Fruit fly (Drosophila melanogaster): Measurements from ENCODE around the gene Ref1.

Ref1 gene

DNA sequence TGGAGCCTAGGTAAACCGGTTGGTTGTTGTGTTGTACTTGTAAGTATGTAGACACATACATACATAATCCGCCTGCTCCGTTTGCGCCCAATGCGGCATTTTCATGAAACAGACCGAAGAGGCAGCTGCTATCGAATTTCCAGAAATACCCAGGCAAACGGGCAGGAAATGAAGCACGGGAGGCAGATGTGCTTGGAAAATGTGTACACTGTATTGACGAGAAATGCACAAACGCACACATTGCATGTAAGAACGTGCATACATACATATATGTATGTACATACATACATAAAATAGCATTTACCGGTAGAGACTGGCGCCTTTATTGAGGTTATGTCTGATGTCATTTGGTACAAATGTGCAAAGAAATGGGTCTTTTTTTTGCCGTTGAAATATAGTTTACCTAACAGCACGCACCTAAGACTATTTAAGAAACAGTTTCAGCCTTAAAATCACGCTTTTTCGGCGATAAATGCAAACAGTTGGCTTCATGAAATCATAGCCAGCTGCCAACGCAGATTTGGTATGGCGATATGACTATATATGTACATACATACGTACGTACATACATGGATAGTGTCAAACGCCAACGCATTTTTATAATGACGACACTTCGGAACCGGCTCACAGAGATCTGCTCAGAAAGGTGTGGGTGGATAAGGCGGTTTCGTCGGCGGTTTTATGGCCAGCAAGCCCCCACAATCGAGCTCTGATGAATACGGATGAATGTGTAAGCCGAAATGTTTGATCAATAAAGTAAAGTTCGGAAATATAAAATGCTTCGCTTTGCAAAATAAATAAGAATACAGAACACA is 9.5 kb upstream of the Ref1 start:
- no peak for TF ChIP-seq Crg-1 (GFP tag; optimal IDR thresholded peaks at IDR 0.05)
- no peak for TF ChIP-seq CG7045 (GFP tag; optimal IDR thresholded peaks at IDR 0.05)
- no peak for TF ChIP-seq Hr96 (GFP tag; optimal IDR thresholded peaks at IDR 0.05)
- no peak for TF ChIP-seq CG33017 (tag; optimal IDR thresholded peaks at IDR 0.05)
- peak; percentile 92 for TF ChIP-seq kay (GFP tag; ENCODE audit: borderline replicate concordance)
- TF ChIP-seq ovo (GFP tag; optimal IDR thresholded peaks at IDR 0.05), result no peak
- TF ChIP-seq bab1 (GFP tag; optimal IDR thresholded peaks at IDR 0.05), result no peak
- TF ChIP-seq CG12768 (GFP tag; optimal IDR thresholded peaks at IDR 0.05), result no peak
- no peak for TF ChIP-seq cnc (optimal IDR thresholded peaks at IDR 0.05)

dm6 chr3R:7088837-7089361 is 8.7 kb upstream of the Ref1 start:
- TF ChIP-seq ovo (GFP tag; optimal IDR thresholded peaks at IDR 0.05) (peak; percentile 3), pad (GFP tag; optimal IDR thresholded peaks at IDR 0.05) (no peak)

- no peak for TF ChIP-seq toe (GFP tag; optimal IDR thresholded peaks at IDR 0.05)
- no peak for TF ChIP-seq cnc (optimal IDR thresholded peaks at IDR 0.05)
- no peak for TF ChIP-seq pad (GFP tag; optimal IDR thresholded peaks at IDR 0.05)
- TF ChIP-seq CG14711 (tag; optimal IDR thresholded peaks at IDR 0.05), result no peak
- TF ChIP-seq Mnt (GFP tag; optimal IDR thresholded peaks at IDR 0.05), result no peak
- no peak for TF ChIP-seq CG7101 (tag; optimal IDR thresholded peaks at IDR 0.05)
- TF ChIP-seq ovo (GFP tag; optimal IDR thresholded peaks at IDR 0.05), result no peak
- no peak for TF ChIP-seq CG12768 (GFP tag; optimal IDR thresholded peaks at IDR 0.05)
- no peak for TF ChIP-seq Crg-1 (GFP tag; optimal IDR thresholded peaks at IDR 0.05)
Observed at dm6 chr3R:7087904-7088303, 7.7 kb upstream of the Ref1 start.

- no peak for TF ChIP-seq CG14711 (tag; optimal IDR thresholded peaks at IDR 0.05)
- TF ChIP-seq CG7045 (GFP tag; optimal IDR thresholded peaks at IDR 0.05), result no peak
- no peak for TF ChIP-seq cic (GFP tag; optimal IDR thresholded peaks at IDR 0.05)
- TF ChIP-seq bab1 (GFP tag; optimal IDR thresholded peaks at IDR 0.05), result no peak
Observed at dm6 chr3R:7087201-7087505, 7.0 kb upstream of the Ref1 start.

DNA sequence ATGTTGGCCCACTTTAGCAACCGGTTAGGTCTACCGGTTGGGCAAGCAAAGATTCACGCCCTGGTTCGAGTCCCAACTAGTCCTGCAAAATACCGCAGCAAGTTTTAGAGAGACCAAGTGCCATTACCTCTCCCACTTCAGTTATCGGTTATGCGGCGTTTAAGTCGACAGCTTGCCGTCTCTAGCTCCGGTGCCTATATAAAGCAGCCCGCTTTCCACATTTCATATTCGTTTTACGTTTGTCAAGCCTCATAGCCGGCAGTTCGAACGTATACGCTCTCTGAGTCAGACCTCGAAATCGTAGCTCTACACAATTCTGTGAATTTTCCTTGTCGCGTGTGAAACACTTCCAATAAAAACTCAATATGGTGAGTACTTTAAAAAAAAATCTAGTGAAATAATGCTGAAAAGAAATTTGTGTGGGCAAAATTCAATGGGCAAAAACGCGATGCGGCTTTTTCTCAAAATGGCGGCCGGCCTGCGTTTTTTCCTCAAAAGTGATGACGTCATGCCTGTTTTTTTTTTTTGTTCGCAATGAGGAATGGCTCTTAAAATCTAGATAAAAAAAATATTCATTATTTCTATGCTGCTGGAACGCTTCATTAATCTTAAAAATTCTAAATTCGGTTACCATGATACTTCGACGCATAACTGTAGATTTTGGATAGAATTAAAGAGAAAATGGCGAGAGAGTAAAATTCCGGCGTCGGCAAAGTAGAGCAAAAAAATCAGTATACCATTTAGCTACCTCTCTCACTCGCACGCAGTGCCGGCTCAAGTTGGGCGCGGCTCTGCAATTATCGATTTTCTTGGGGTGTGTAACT is 6.4 kb upstream of the Ref1 start, which contains the start of gene alphaTub84B:
Gene alphaTub84B, plus strand, starts transcription at position 223 of the 824 bp plus-strand sequence.
- TF ChIP-seq cnc (optimal IDR thresholded peaks at IDR 0.05) (peak in 1 of 2 experiments; percentile 10), bab1 (GFP tag; optimal IDR thresholded peaks at IDR 0.05) (peak; percentile 79), CG33017 (tag; optimal IDR thresholded peaks at IDR 0.05) (peak; percentile 66), Hr96 (GFP tag; optimal IDR thresholded peaks at IDR 0.05) (peak; percentile 80), CG7101 (tag; optimal IDR thresholded peaks at IDR 0.05) (peak; percentile 61), ovo (GFP tag; optimal IDR thresholded peaks at IDR 0.05) (no peak), CG14711 (tag; optimal IDR thresholded peaks at IDR 0.05) (peak; percentile 51), CG5204 (GFP tag; optimal IDR thresholded peaks at IDR 0.05) (no peak), CG7045 (GFP tag; optimal IDR thresholded peaks at IDR 0.05) (peak; percentile 37), pad (GFP tag; optimal IDR thresholded peaks at IDR 0.05) (no peak), Mnt (GFP tag; optimal IDR thresholded peaks at IDR 0.05) (peak; percentile 91), Crg-1 (GFP tag; optimal IDR thresholded peaks at IDR 0.05) (peak; percentile 84), toe (GFP tag; optimal IDR thresholded peaks at IDR 0.05) (no peak), cic (GFP tag; optimal IDR thresholded peaks at IDR 0.05) (peak; percentile 86), kay (GFP tag; ENCODE audit: borderline replicate concordance) (no peak), CG12768 (GFP tag; optimal IDR thresholded peaks at IDR 0.05) (peak; percentile 43), CG11617 (GFP tag; optimal IDR thresholded peaks at IDR 0.05) (peak; percentile 73), tj (GFP tag; optimal IDR thresholded peaks at IDR 0.05) (peak; percentile 73), CG1620 (GFP tag; optimal IDR thresholded peaks at IDR 0.05) (peak; percentile 59), Clk (GFP tag; optimal IDR thresholded peaks at IDR 0.05) (no peak)

- TF ChIP-seq ovo (GFP tag; optimal IDR thresholded peaks at IDR 0.05) (no peak), CG5204 (GFP tag; optimal IDR thresholded peaks at IDR 0.05) (no peak), CG33017 (tag; optimal IDR thresholded peaks at IDR 0.05) (no peak), cnc (optimal IDR thresholded peaks at IDR 0.05) (no peak), CG11617 (GFP tag; optimal IDR thresholded peaks at IDR 0.05) (no peak), CG12768 (GFP tag; optimal IDR thresholded peaks at IDR 0.05) (no peak), Mnt (GFP tag; optimal IDR thresholded peaks at IDR 0.05) (no peak)
Observed at dm6 chr3R:7085983-7086376, 5.8 kb upstream of the Ref1 start, which contains the start of gene Tailor. Gene Tailor, minus strand, starts transcription at chr3R:7086083.

DNA sequence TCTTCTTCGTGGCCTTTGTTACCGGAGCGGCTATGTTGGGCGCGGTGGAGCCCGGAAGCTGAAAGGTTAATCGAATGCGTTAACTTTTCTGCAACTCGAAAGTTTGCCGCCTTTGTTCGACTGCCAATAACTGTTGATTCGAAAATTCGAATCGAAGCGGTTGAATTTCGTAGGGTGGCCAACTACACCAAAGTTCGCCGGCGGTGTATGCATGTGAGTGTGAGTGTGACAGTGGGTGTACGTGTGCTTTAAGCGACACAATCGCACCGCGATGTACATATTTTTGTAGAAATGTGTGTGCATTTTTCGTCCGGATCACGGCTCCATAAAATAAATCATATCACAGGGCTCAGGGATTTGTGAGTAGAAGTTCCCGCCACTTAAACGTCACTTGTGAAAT is 5.3 kb upstream of the Ref1 start:
- TF ChIP-seq CG14711 (tag; optimal IDR thresholded peaks at IDR 0.05), result peak; percentile 87
- no peak for TF ChIP-seq CG7045 (GFP tag; optimal IDR thresholded peaks at IDR 0.05)

Data from whole organism, adult.